Fruit fly (Drosophila melanogaster) whole organism, adult: ENCODE measurements around the gene CSN8.

Experiments
- CG11617 ChIP-seq: fragments of 200-800 bp; sonication (Bioruptor generic); optimal IDR thresholded peaks from 2 replicates; lab custom pipeline; 2017; ENCODE audit warnings: mild to moderate bottlenecking, missing biosample characterization, missing genetic modification reagents, missing genetic modification characterization
- CG5204 ChIP-seq: fragments of 200-800 bp; sonication (Bioruptor generic); optimal IDR thresholded peaks from 2 replicates; lab custom pipeline; 2016; ENCODE audit warnings: missing biosample characterization, missing genetic modification characterization
- Crg-1 ChIP-seq: fragments of 200-800 bp; sonication (Bioruptor generic); optimal IDR thresholded peaks from 2 replicates; lab custom pipeline; 2016; ENCODE audit warnings: missing biosample characterization, missing genetic modification characterization
- kay ChIP-seq: fragments of 200-800 bp; sonication (Bioruptor generic); peaks from one replicate; lab custom pipeline; 2016; ENCODE audit warnings: missing biosample characterization, missing genetic modification characterization, borderline replicate concordance

- TF ChIP-seq CG11617 (GFP tag; lab: Kevin White, UChicago), result no peak
- no peak for TF ChIP-seq Crg-1 (GFP tag; lab: Kevin White, UChicago)
- no peak for TF ChIP-seq CG5204 (GFP tag; lab: Kevin White, UChicago)
- TF ChIP-seq kay (GFP tag; lab: Kevin White, UChicago), result no peak
Measured at dm6 chr2L:8327783-8328327, 36.8 kb upstream of the CSN8 start.
